Fruit fly (Drosophila melanogaster) whole organism, embryonic: ENCODE measurements around the gene wge.

Experiments
- B-H2 ChIP-seq: fragments of 200-800 bp; sonication (Bioruptor generic); optimal IDR thresholded peaks from 2 replicates; lab custom pipeline; 2018; ENCODE audit warnings: missing biosample characterization, mild to moderate bottlenecking, missing genetic modification characterization
- CG11085 ChIP-seq: fragments of 200-800 bp; sonication (Bioruptor generic); IDR thresholded peaks from 2 replicates; pipeline ENCODE4 v1.3.6; 2022; ENCODE audit warnings: missing biosample characterization, missing genetic modification characterization
- CG11247 ChIP-seq: fragments of 200-800 bp; sonication (Bioruptor generic); IDR thresholded peaks from 2 replicates; pipeline ENCODE4 v1.3.6; 2022; ENCODE audit warnings: missing biosample characterization, missing genetic modification characterization
- CG1233 ChIP-seq: fragments of 200-800 bp; sonication (Bioruptor generic); optimal IDR thresholded peaks from 4 replicates; lab custom pipeline; 2018; ENCODE audit warnings: missing biosample characterization, mild to moderate bottlenecking, missing genetic modification characterization
- CG13287 ChIP-seq: fragments of 200-800 bp; sonication (Bioruptor generic); IDR thresholded peaks from 2 replicates; pipeline ENCODE4 v1.3.6; 2022; ENCODE audit warnings: missing biosample characterization, missing genetic modification characterization; ENCODE audit not compliant: partially characterized antibody
- CG14710 ChIP-seq: fragments of 200-800 bp; sonication (Bioruptor generic); optimal IDR thresholded peaks from 3 replicates; lab custom pipeline; 2019; ENCODE audit warnings: missing biosample characterization, mild to moderate bottlenecking, missing genetic modification characterization, moderate library complexity
- CG17385 ChIP-seq: fragments of 200-800 bp; sonication (Bioruptor generic); optimal IDR thresholded peaks from 3 replicates; lab custom pipeline; 2018; ENCODE audit warnings: missing biosample characterization, mild to moderate bottlenecking, missing genetic modification characterization
- CG1832 ChIP-seq: fragments of 200-800 bp; sonication (Bioruptor generic); optimal IDR thresholded peaks from 2 replicates; lab custom pipeline; 2017; ENCODE audit warnings: missing biosample characterization, mild to moderate bottlenecking, missing genetic modification characterization, inconsistent platforms
- CG2199 ChIP-seq: fragments of 200-800 bp; sonication (Bioruptor generic); IDR thresholded peaks from 3 replicates; pipeline ENCODE4 v1.3.6; 2022; ENCODE audit warnings: missing biosample characterization, missing genetic modification characterization
- CG2202 ChIP-seq: fragments of 200-800 bp; sonication (Bioruptor generic); optimal IDR thresholded peaks from 2 replicates; lab custom pipeline; 2018; ENCODE audit warnings: missing biosample characterization, mild to moderate bottlenecking, missing genetic modification characterization
- CG30020 ChIP-seq: fragments of 200-800 bp; optimal IDR thresholded peaks from 2 replicates; lab custom pipeline; 2019; ENCODE audit warnings: missing biosample characterization, mild to moderate bottlenecking, missing genetic modification characterization, moderate library complexity
- CG31224 ChIP-seq: fragments of 200-800 bp; sonication (Bioruptor generic); IDR thresholded peaks from 2 replicates; pipeline ENCODE4 v1.3.6; 2022; ENCODE audit warnings: missing biosample characterization, missing genetic modification characterization
- CG3163 ChIP-seq: fragments of 200-800 bp; sonication (Bioruptor generic); optimal IDR thresholded peaks from 3 replicates; lab custom pipeline; 2016; ENCODE audit warnings: missing biosample characterization, missing genetic modification characterization
- CG32532 ChIP-seq: fragments of 200-800 bp; sonication (Bioruptor generic); IDR thresholded peaks from 2 replicates; pipeline ENCODE4 v1.3.6; 2022; ENCODE audit warnings: missing biosample characterization, missing genetic modification characterization
- CG3281 ChIP-seq: fragments of 200-800 bp; sonication (Bioruptor generic); optimal IDR thresholded peaks from 3 replicates; lab custom pipeline; 2017; ENCODE audit warnings: missing biosample characterization, mild to moderate bottlenecking, missing genetic modification characterization
- CG4424 ChIP-seq: fragments of 200-800 bp; sonication (Bioruptor generic); optimal IDR thresholded peaks from 3 replicates; lab custom pipeline; 2016; ENCODE audit warnings: missing biosample characterization, missing genetic modification characterization
- CG4617 ChIP-seq: fragments of 200-800 bp; sonication (Bioruptor generic); optimal IDR thresholded peaks from 3 replicates; lab custom pipeline; 2016; ENCODE audit warnings: missing biosample characterization, missing genetic modification characterization, borderline replicate concordance
- CG5953 ChIP-seq: fragments of 200-800 bp; sonication (Bioruptor generic); IDR thresholded peaks from 2 replicates; pipeline ENCODE4 v1.3.6; 2022; ENCODE audit warnings: missing biosample characterization, missing genetic modification characterization
- CG6791 ChIP-seq: fragments of 200-800 bp; sonication (Bioruptor generic); IDR thresholded peaks from 3 replicates; pipeline ENCODE4 v1.3.6; 2022; ENCODE audit warnings: missing biosample characterization, missing genetic modification characterization; ENCODE audit not compliant: partially characterized antibody
- CG7271 ChIP-seq: fragments of 200-800 bp; sonication (Bioruptor generic); optimal IDR thresholded peaks from 2 replicates; lab custom pipeline; 2018; ENCODE audit warnings: missing biosample characterization, mild to moderate bottlenecking, missing genetic modification characterization, moderate library complexity
- CG7963 ChIP-seq: fragments of 200-800 bp; sonication (Bioruptor generic); IDR thresholded peaks from 3 replicates; pipeline ENCODE4 v1.3.6; 2022; ENCODE audit warnings: missing biosample characterization, missing genetic modification characterization; ENCODE audit not compliant: partially characterized antibody
- CG8478 ChIP-seq: fragments of >200 bp; optimal IDR thresholded peaks from 2 replicates; lab custom pipeline; 2018
- CoRest ChIP-seq: fragments of 200-800 bp; sonication (Bioruptor generic); optimal IDR thresholded peaks from 3 replicates; lab custom pipeline; 2018; ENCODE audit warnings: missing biosample characterization, mild to moderate bottlenecking, missing genetic modification characterization, moderate library complexity
- E2f2 ChIP-seq: fragments of 200-800 bp; sonication (Bioruptor generic); IDR thresholded peaks from 2 replicates; pipeline ENCODE4 v1.3.6; 2022; ENCODE audit warnings: missing biosample characterization, missing genetic modification characterization
- Elba2 ChIP-seq: fragments of 200-800 bp; sonication (Bioruptor generic); optimal IDR thresholded peaks from 3 replicates; lab custom pipeline; 2016; ENCODE audit warnings: missing biosample characterization, missing genetic modification characterization
- Gsc ChIP-seq: fragments of 200-800 bp; sonication (Bioruptor generic); IDR thresholded peaks from 2 replicates; pipeline ENCODE4 v1.3.6; 2022; ENCODE audit warnings: missing biosample characterization, missing genetic modification characterization
- Gug ChIP-seq: fragments of 200-800 bp; sonication (Bioruptor generic); IDR thresholded peaks from 4 replicates; pipeline ENCODE4 v1.3.6; 2022; ENCODE audit warnings: missing biosample characterization, missing genetic modification characterization
- H15 ChIP-seq: fragments of 200-800 bp; sonication (Bioruptor generic); IDR thresholded peaks from 3 replicates; pipeline ENCODE4 v1.3.6; 2022; ENCODE audit warnings: missing biosample characterization, missing genetic modification characterization
- H2.0 ChIP-seq: fragments of 200-800 bp; sonication (Bioruptor generic); IDR thresholded peaks from 2 replicates; pipeline ENCODE4 v1.3.6; 2022; ENCODE audit warnings: missing biosample characterization, missing genetic modification characterization
- HHEX ChIP-seq: fragments of 200-800 bp; sonication (Bioruptor generic); optimal IDR thresholded peaks from 3 replicates; lab custom pipeline; 2017; ENCODE audit warnings: missing biosample characterization, mild to moderate bottlenecking, missing genetic modification characterization, missing genetic modification reagents
- HLH4C ChIP-seq: fragments of 200-800 bp; sonication (Bioruptor generic); IDR thresholded peaks from 3 replicates; pipeline ENCODE4 v1.3.6; 2022; ENCODE audit warnings: missing biosample characterization, missing genetic modification characterization; ENCODE audit not compliant: partially characterized antibody
- Hr39 ChIP-seq: fragments of >200 bp; optimal IDR thresholded peaks from 2 replicates; lab custom pipeline; 2017
- Myb ChIP-seq: fragments of 200-800 bp; sonication (Bioruptor generic); optimal IDR thresholded peaks from 2 replicates; lab custom pipeline; 2016; ENCODE audit warnings: missing biosample characterization, missing genetic modification characterization
- NK7.1 ChIP-seq: fragments of 200-800 bp; sonication (Bioruptor generic); optimal IDR thresholded peaks from 3 replicates; lab custom pipeline; 2016; ENCODE audit warnings: missing biosample characterization, missing genetic modification characterization
- Trl ChIP-seq, 3 experiments: fragments of >200 bp in 2 of 3; fragments of 200-800 bp in 1 of 3; sonication (Bioruptor generic) in 1 of 3; optimal IDR thresholded peaks; 2 replicates in 1 of 3; 3 replicates in 2 of 3; lab custom pipeline; 2016 to 2017; ENCODE audit warnings: missing biosample characterization in 1 of 3, missing genetic modification characterization in 1 of 3
- Vsx1 ChIP-seq: fragments of 200-800 bp; sonication (Bioruptor generic); optimal IDR thresholded peaks from 2 replicates; lab custom pipeline; 2017; ENCODE audit warnings: missing biosample characterization, mild to moderate bottlenecking, missing genetic modification characterization, missing genetic modification reagents
- croc ChIP-seq: fragments of 200-800 bp; sonication (Bioruptor generic); conservative IDR thresholded peaks from 3 replicates; pipeline ENCODE4 v1.3.6; 2022; ENCODE audit warnings: missing biosample characterization, missing genetic modification characterization
- dmrt11E ChIP-seq: fragments of 200-800 bp; sonication (Bioruptor generic); optimal IDR thresholded peaks from 3 replicates; lab custom pipeline; 2018; ENCODE audit warnings: missing biosample characterization, mild to moderate bottlenecking, missing genetic modification characterization, moderate library complexity
- ham ChIP-seq: fragments of 200-800 bp; sonication (Bioruptor generic); IDR thresholded peaks from 2 replicates; pipeline ENCODE4 v1.3.6; 2022; ENCODE audit warnings: missing biosample characterization, missing genetic modification characterization
- lmd ChIP-seq: fragments of 200-800 bp; sonication (Bioruptor generic); IDR thresholded peaks from 2 replicates; pipeline ENCODE4 v1.3.6; 2022; ENCODE audit warnings: missing biosample characterization, missing genetic modification characterization
- nmo ChIP-seq: fragments of 200-800 bp; sonication (Bioruptor generic); optimal IDR thresholded peaks from 2 replicates; lab custom pipeline; 2018; ENCODE audit warnings: missing biosample characterization, mild to moderate bottlenecking, missing genetic modification characterization, moderate library complexity
- p53 ChIP-seq: fragments of 200-800 bp; sonication (Bioruptor generic); optimal IDR thresholded peaks from 2 replicates; lab custom pipeline; 2016; ENCODE audit warnings: missing biosample characterization, missing genetic modification characterization
- schlank ChIP-seq: fragments of 200-800 bp; sonication (Bioruptor generic); optimal IDR thresholded peaks from 2 replicates; lab custom pipeline; 2018; ENCODE audit warnings: missing biosample characterization, mild to moderate bottlenecking, missing genetic modification characterization
- sd ChIP-seq: fragments of 200-800 bp; sonication (Bioruptor generic); optimal IDR thresholded peaks from 3 replicates; lab custom pipeline; 2018; ENCODE audit warnings: missing biosample characterization, mild to moderate bottlenecking, missing genetic modification characterization, moderate library complexity
- sens ChIP-seq: fragments of 200-800 bp; sonication (Bioruptor generic); peaks from one replicate; lab custom pipeline; 2016; ENCODE audit warnings: missing biosample characterization, missing genetic modification characterization
- sim ChIP-seq: fragments of 200-800 bp; sonication (Bioruptor generic); IDR thresholded peaks from 2 replicates; pipeline ENCODE4 v1.3.6; 2022; ENCODE audit warnings: missing biosample characterization, missing genetic modification characterization
- stwl ChIP-seq: fragments of 200-800 bp; sonication (Bioruptor generic); optimal IDR thresholded peaks from 3 replicates; lab custom pipeline; 2018; ENCODE audit warnings: missing biosample characterization, mild to moderate bottlenecking, missing genetic modification characterization, moderate library complexity
- tap ChIP-seq: fragments of 200-800 bp; optimal IDR thresholded peaks from 3 replicates; lab custom pipeline; 2019; ENCODE audit warnings: missing biosample characterization, mild to moderate bottlenecking, missing genetic modification characterization, moderate library complexity
- tna ChIP-seq: fragments of 200-800 bp; sonication (Bioruptor generic); IDR thresholded peaks from 2 replicates; pipeline ENCODE4 v1.3.6; 2022; ENCODE audit warnings: missing biosample characterization, missing genetic modification characterization; ENCODE audit not compliant: partially characterized antibody
- trem ChIP-seq: fragments of 200-800 bp; optimal IDR thresholded peaks from 3 replicates; lab custom pipeline; 2019; ENCODE audit warnings: missing biosample characterization, mild to moderate bottlenecking, missing genetic modification characterization, moderate library complexity
- unc-4 ChIP-seq: fragments of 200-800 bp; sonication (Bioruptor generic); IDR thresholded peaks from 2 replicates; pipeline ENCODE4 v1.3.6; 2022; ENCODE audit warnings: missing biosample characterization, missing genetic modification characterization; ENCODE audit not compliant: partially characterized antibody
- zen ChIP-seq: fragments of 200-800 bp; sonication (Bioruptor generic); optimal IDR thresholded peaks from 3 replicates; lab custom pipeline; 2018; ENCODE audit warnings: missing biosample characterization, mild to moderate bottlenecking, missing genetic modification characterization, moderate library complexity

The wge gene

dm6 chr3R:22745432-22745831, 24.5 kb upstream of the wge start, which contains the start of the genes vret and HP1c (continued):
- TF ChIP-seq Gsc (GFP tag; lab: Robert Waterston, UW): no peak
- TF ChIP-seq CG1233 (GFP tag; lab: Kevin White, UChicago): no peak
- TF ChIP-seq NK7.1: no peak
- TF ChIP-seq H15 (GFP tag; lab: Robert Waterston, UW): no peak
- TF ChIP-seq sd (tag; lab: Kevin White, UChicago): no peak
- TF ChIP-seq lmd: no peak
- no peak for TF ChIP-seq CG31224 (GFP tag; lab: Robert Waterston, UW)
- no peak for TF ChIP-seq p53
- TF ChIP-seq Myb (GFP tag; lab: Kevin White, UChicago): peak; percentile 74
- no peak for TF ChIP-seq schlank (tag; lab: Kevin White, UChicago)
- TF ChIP-seq E2f2 (GFP tag; lab: Robert Waterston, UW): peak; percentile 90
- TF ChIP-seq CG6791: peak; percentile 42; the same call in 1 of the 3 replicates
- no peak for TF ChIP-seq CG11085 (GFP tag; lab: Robert Waterston, UW)
- no peak for TF ChIP-seq Vsx1 (GFP tag; lab: Kevin White, UChicago)
- TF ChIP-seq HHEX (GFP tag; lab: Kevin White, UChicago): no peak
- TF ChIP-seq CG8478 (lab: Kevin White, UChicago): no peak
- TF ChIP-seq dmrt11E: no peak
- no peak for TF ChIP-seq CG32532 (GFP tag; lab: Robert Waterston, UW)
- TF ChIP-seq CG1832: no peak
- TF ChIP-seq HLH4C (GFP tag; lab: Robert Waterston, UW): no peak
- peak; percentile 53 for TF ChIP-seq trem (tag; lab: Kevin White, UChicago)
- TF ChIP-seq croc (GFP tag; lab: Robert Waterston, UW): no peak
- TF ChIP-seq unc-4 (GFP tag; lab: Robert Waterston, UW): no peak
- TF ChIP-seq CG2202 (tag; lab: Kevin White, UChicago): no peak
- TF ChIP-seq CG13287 (GFP tag; lab: Robert Waterston, UW): peak; percentile 56; the same call in 1 of the 2 replicates
- peak; percentile 48; the same call in 1 of the 3 replicates for TF ChIP-seq CG2199 (GFP tag; lab: Robert Waterston, UW)
- TF ChIP-seq B-H2: no peak
- TF ChIP-seq CG30020 (tag; lab: Kevin White, UChicago): peak; percentile 17
- no peak for TF ChIP-seq Elba2
- TF ChIP-seq CG4424: no peak
- TF ChIP-seq zen: no peak
- no peak for TF ChIP-seq H2.0
- no peak for TF ChIP-seq tap (tag; lab: Kevin White, UChicago)
- TF ChIP-seq CG5953 (GFP tag; lab: Robert Waterston, UW): no peak
- TF ChIP-seq CoRest: no peak
- TF ChIP-seq sens: no peak
- peak; percentile 95 for TF ChIP-seq CG14710 (tag; lab: Kevin White, UChicago)
- TF ChIP-seq CG7963 (GFP tag; lab: Robert Waterston, UW): 0 out of 3 replicates have a peak, but pooled peaks have one; percentile 13
- TF ChIP-seq CG3163 (GFP tag; lab: Kevin White, UChicago): no peak
- no peak for TF ChIP-seq ham (GFP tag; lab: Robert Waterston, UW)
- TF ChIP-seq CG4617: peak; percentile 69
- no peak for TF ChIP-seq CG7271 (tag; lab: Kevin White, UChicago)
- TF ChIP-seq CG3281 (GFP tag; lab: Kevin White, UChicago): no peak
- no peak for TF ChIP-seq CG11247 (GFP tag; lab: Robert Waterston, UW)
- TF ChIP-seq CG17385: no peak
- no peak for TF ChIP-seq tna (GFP tag; lab: Robert Waterston, UW)
- no peak for TF ChIP-seq Trl (optimal IDR thresholded peaks at IDR 0.05; lab: Kevin White, UChicago)
- no peak for TF ChIP-seq Trl (GFP tag; optimal IDR thresholded peaks at IDR 0.05; lab: Kevin White, UChicago)
- TF ChIP-seq Hr39 (lab: Kevin White, UChicago): no peak
- TF ChIP-seq sim (GFP tag; lab: Robert Waterston, UW): no peak
- no peak for TF ChIP-seq Gug (GFP tag; lab: Robert Waterston, UW)
- peak; percentile 7 for TF ChIP-seq nmo (GFP tag; lab: Kevin White, UChicago)
- peak; percentile 69 for TF ChIP-seq stwl (tag; lab: Kevin White, UChicago)
